Fruit fly (Drosophila melanogaster): ENCODE measurements around the gene Sfxn1-3.

Sfxn1-3 gene

DNA sequence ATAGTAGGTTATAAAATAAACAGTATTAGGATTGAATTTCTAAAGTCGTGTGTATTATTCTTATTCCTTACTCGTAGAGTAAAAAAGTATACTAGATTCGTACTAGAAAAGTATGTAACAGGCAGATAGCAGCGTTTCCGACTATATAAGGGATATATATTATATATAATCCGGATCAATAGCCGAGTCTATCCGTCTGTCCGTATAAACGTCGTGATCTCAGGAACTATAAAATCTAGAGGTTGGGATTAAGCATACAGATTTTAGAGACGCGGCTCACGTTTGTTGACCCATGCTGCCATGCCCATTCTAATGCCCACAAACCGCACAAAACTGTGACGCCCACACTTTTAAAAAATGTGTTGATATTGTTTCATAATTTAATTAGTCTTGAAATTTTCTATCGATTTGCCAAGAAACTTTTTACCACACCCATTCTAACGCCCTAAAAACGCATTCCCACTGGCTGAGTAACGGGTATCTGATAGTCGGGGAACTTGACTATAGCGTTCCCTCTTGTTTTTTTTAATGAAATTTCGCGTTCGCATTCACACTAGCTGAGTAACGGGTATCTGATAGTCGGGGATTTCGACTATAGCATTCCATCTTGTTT lies 23.7 kb downstream of the Sfxn1-3 start, which contains the start of gene CG9853:
CG9853 (minus strand) TSS at position 51 of the 613 bp plus-strand sequence.
- TF ChIP-seq Rel (GFP tag; optimal IDR thresholded peaks at IDR 0.05) = no peak
- TF ChIP-seq Rel (tag; optimal IDR thresholded peaks at IDR 0.05) = no peak
- TF ChIP-seq lola (GFP tag; optimal IDR thresholded peaks at IDR 0.05) = no peak
- no peak for TF ChIP-seq rgr (GFP tag; optimal IDR thresholded peaks at IDR 0.05)
- TF ChIP-seq Dfd (GFP tag; optimal IDR thresholded peaks at IDR 0.05) = peak; percentile 92

DNA sequence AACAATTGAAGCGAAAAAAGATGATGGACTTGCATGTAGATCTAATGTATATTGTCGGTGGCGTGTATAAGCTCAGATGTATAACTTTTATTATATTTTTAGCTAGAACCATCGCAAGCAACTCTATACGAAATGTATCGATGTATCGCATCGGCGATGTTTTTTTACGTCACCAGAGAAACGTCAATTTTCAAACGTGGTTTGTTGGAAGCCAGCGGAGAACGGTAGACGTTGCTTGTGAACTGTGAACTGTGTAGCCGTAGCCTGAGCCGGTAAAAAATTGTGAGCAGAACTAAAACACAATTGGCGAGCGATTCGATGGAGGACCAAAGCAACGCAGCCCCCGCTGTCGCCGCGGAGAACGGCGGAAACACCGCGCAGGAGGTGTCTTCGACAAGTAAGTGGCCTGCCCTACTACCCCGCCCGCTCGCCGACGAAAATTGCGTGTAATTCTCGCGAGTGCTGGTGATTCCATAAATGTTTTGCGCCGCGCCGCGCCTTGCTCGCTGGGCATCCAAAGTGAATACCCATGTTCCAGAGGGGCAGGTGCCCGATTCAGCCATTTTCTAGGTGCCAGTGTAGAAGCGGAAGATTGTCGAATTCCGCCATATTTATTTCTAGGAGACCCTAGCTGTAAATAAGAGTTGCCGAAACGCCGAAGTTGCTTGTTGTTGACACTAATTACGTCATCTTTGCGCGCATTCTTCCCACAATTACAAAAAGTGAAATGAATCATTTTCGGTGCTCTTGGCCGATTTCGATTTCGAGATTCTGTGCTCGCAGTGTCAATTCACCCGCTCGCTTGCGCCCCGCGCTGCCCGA lies 24.7 kb downstream of the Sfxn1-3 start, which contains the start of gene lost:
lost (plus strand) TSS at position 193 of the 822 bp plus-strand sequence.
- TF ChIP-seq lola (GFP tag; optimal IDR thresholded peaks at IDR 0.05) = no peak
- no peak for TF ChIP-seq usp (GFP tag; optimal IDR thresholded peaks at IDR 0.05)
- no peak for TF ChIP-seq Hr78 (GFP tag; optimal IDR thresholded peaks at IDR 0.05)
- TF ChIP-seq h (GFP tag; optimal IDR thresholded peaks at IDR 0.05) = no peak
- TF ChIP-seq Dfd (GFP tag; optimal IDR thresholded peaks at IDR 0.05) = no peak
- no peak for TF ChIP-seq dl (GFP tag; optimal IDR thresholded peaks at IDR 0.05; ENCODE audit: insufficient read depth in 1 of 2, partially characterized antibody in 2 of 2)
- TF ChIP-seq Hr83 (GFP tag; optimal IDR thresholded peaks at IDR 0.05; ENCODE audit: poor library complexity, severe bottlenecking) = peak; percentile 66
- peak; percentile 60 for TF ChIP-seq Hnf4 (GFP tag; optimal IDR thresholded peaks at IDR 0.05)
- TF ChIP-seq foxo (GFP tag; optimal IDR thresholded peaks at IDR 0.05) = no peak
- TF ChIP-seq pan (optimal IDR thresholded peaks at IDR 0.05) = no peak
- TF ChIP-seq jim (GFP tag; optimal IDR thresholded peaks at IDR 0.05) = no peak
- peak; percentile 43 for TF ChIP-seq rgr (GFP tag; optimal IDR thresholded peaks at IDR 0.05)
- TF ChIP-seq fru (GFP tag; optimal IDR thresholded peaks at IDR 0.05) = no peak
- no peak for TF ChIP-seq GATAd (GFP tag; optimal IDR thresholded peaks at IDR 0.05)
- TF ChIP-seq Dif (GFP tag; optimal IDR thresholded peaks at IDR 0.05; ENCODE audit: partially characterized antibody) = peak; percentile 57
- no peak for TF ChIP-seq brk (GFP tag; optimal IDR thresholded peaks at IDR 0.05)
- no peak for TF ChIP-seq OdsH (GFP tag; optimal IDR thresholded peaks at IDR 0.05)
- TF ChIP-seq CG32264 (GFP tag; optimal IDR thresholded peaks at IDR 0.05) = no peak
- TF ChIP-seq psq (GFP tag; optimal IDR thresholded peaks at IDR 0.05) = no peak
- TF ChIP-seq Sp1 (GFP tag; optimal IDR thresholded peaks at IDR 0.05) = peak; percentile 1
- TF ChIP-seq br (GFP tag; optimal IDR thresholded peaks at IDR 0.05) = no peak
- TF ChIP-seq CrebA (GFP tag; optimal IDR thresholded peaks at IDR 0.05; ENCODE audit: borderline replicate concordance) = no peak
- TF ChIP-seq Jra (GFP tag; optimal IDR thresholded peaks at IDR 0.05) = no peak
- no peak for TF ChIP-seq sage (GFP tag; optimal IDR thresholded peaks at IDR 0.05)
- TF ChIP-seq Rel (GFP tag; optimal IDR thresholded peaks at IDR 0.05) = no peak
- TF ChIP-seq Rel (tag; optimal IDR thresholded peaks at IDR 0.05) = peak; percentile 58
- TF ChIP-seq ey (GFP tag; optimal IDR thresholded peaks at IDR 0.05) = no peak
- no peak for TF ChIP-seq CG9705 (GFP tag; optimal IDR thresholded peaks at IDR 0.05)
- no peak for TF ChIP-seq Mio (GFP tag; optimal IDR thresholded peaks at IDR 0.05)
- no peak for TF ChIP-seq tai (GFP tag; optimal IDR thresholded peaks at IDR 0.05)
- TF ChIP-seq woc (GFP tag; optimal IDR thresholded peaks at IDR 0.05) = peak; percentile 44
- TF ChIP-seq Abd-B (GFP tag; optimal IDR thresholded peaks at IDR 0.05) = no peak
- TF ChIP-seq sv (GFP tag; optimal IDR thresholded peaks at IDR 0.05) = no peak
- TF ChIP-seq dmrt93B (GFP tag; optimal IDR thresholded peaks at IDR 0.05) = no peak
- TF ChIP-seq Myc (optimal IDR thresholded peaks at IDR 0.05) = peak; percentile 68
- no peak for TF ChIP-seq N (GFP tag; optimal IDR thresholded peaks at IDR 0.05)
- peak; percentile 29 for TF ChIP-seq HLH106 (tag; optimal IDR thresholded peaks at IDR 0.05)
- TF ChIP-seq Vsx2 (GFP tag; optimal IDR thresholded peaks at IDR 0.05; ENCODE audit: partially characterized antibody) = no peak
- TF ChIP-seq dsf (GFP tag; optimal IDR thresholded peaks at IDR 0.05; ENCODE audit: borderline replicate concordance) = peak; percentile 25
